Fruit fly (Drosophila melanogaster) whole organism, embryonic: Measurements from ENCODE around the gene CG33278.
"Not testable (repeated sequence)": the region's sequence is repeated elsewhere in the genome, so short reads cannot be mapped to it uniquely, and the experiment has no call there.

Experiments used
- Adf1 ChIP-seq: fragments of 200-800 bp; sonication (Bioruptor generic); IDR thresholded peaks from 2 replicates; pipeline ENCODE4 v1.3.6; 2022; ENCODE audit warnings: missing biosample characterization, missing genetic modification characterization
- CG11504 ChIP-seq: fragments of 200-800 bp; sonication (Bioruptor generic); optimal IDR thresholded peaks from 3 replicates; lab custom pipeline; 2019; ENCODE audit warnings: missing biosample characterization, mild to moderate bottlenecking, missing genetic modification characterization, moderate library complexity
- CG14965 ChIP-seq: fragments of 200-800 bp; sonication (Bioruptor generic); optimal IDR thresholded peaks from 2 replicates; lab custom pipeline; 2016; ENCODE audit warnings: missing biosample characterization, missing genetic modification characterization, borderline replicate concordance
- CG32772 ChIP-seq: fragments of 200-800 bp; sonication (Bioruptor generic); IDR thresholded peaks from 2 replicates; pipeline ENCODE4 v1.3.6; 2022; ENCODE audit warnings: missing biosample characterization, missing genetic modification characterization
- Ets65A ChIP-seq: fragments of 200-800 bp; sonication (Bioruptor generic); peaks from one replicate; lab custom pipeline; 2016; ENCODE audit warnings: missing biosample characterization, missing genetic modification characterization
- eve ChIP-seq, 2 experiments: fragments of >200 bp; optimal IDR thresholded peaks; 2 replicates each; lab custom pipeline; 2017; ENCODE audit warnings: missing biosample characterization in 2 of 2, missing genetic modification characterization in 2 of 2
- sc ChIP-seq, 3 experiments: fragments of >200 bp in 2 of 3; fragments of 200-800 bp in 1 of 3; sonication (Bioruptor generic) in 1 of 3; optimal IDR thresholded peaks; 2 replicates in 2 of 3; 3 replicates in 1 of 3; lab custom pipeline; 2017; ENCODE audit warnings: mild to moderate bottlenecking in 1 of 3, missing biosample characterization in 1 of 3, missing genetic modification characterization in 1 of 3, missing genetic modification reagents in 1 of 3
- vfl ChIP-seq: fragments of 200-800 bp; sonication (Bioruptor generic); optimal IDR thresholded peaks from 2 replicates; lab custom pipeline; 2016; ENCODE audit warnings: missing biosample characterization, missing genetic modification characterization
- zfh2 ChIP-seq: fragments of 200-800 bp; sonication (Bioruptor generic); optimal IDR thresholded peaks from 2 replicates; lab custom pipeline; 2016; ENCODE audit warnings: missing biosample characterization, missing genetic modification characterization

CG33278 gene

DNA sequence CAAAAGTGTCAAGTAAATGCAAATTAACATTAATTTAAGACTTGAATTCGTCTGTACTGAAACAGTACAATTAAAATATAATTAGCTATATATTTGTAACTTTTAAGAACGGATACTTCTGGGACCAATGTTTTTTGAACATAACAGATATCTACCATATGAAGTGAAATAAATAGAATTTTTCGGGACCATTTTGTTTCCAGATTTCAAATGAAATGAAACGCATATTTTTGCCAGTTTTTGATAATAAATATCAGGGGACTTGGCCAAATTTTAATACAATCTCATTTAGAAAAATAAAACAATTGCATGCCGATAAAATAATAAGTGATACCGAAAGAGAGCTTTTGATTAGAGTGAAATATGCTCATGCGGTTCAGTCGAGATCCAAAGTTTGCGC lies 35.0 kb downstream of the CG33278 start, which contains the start of gene mthl6 (continued):
- TF ChIP-seq eve (GFP tag; optimal IDR thresholded peaks at IDR 0.05; lab: Kevin White, UChicago) = no peak

dm6 chr3L:7491564-7491963 lies 40.9 kb downstream of the CG33278 start, which contains the start of gene Cyp316a1:
Cyp316a1 (plus strand) TSS chr3L:7491864.
- TF ChIP-seq vfl (GFP tag; lab: Kevin White, UChicago) = no peak
- TF ChIP-seq CG14965 (GFP tag; lab: Kevin White, UChicago) = no peak
- peak; percentile 6 for TF ChIP-seq CG11504 (tag; lab: Kevin White, UChicago)
- TF ChIP-seq, all 482 proteins: peak for 1

DNA sequence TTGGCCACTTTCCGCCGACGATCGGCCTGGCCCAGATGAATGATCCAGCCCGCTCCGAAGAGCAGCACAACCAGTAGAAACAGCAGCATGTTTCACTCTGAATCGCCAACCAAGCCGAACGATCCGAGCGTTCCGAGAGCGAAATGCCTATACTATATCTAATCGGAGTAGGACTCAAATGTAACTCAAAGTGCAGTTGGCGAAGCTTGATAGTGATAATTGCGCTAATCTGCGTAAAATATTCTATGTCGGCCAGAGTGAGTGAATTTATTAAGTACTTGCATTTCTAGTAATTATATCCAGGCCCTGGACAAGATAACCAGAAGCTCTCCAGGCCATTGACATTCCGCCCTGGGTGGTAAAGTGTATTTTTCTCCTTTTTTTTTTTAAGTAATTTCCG lies 45.4 kb downstream of the CG33278 start, which contains the start of gene Cyp4d8:
Cyp4d8 (minus strand) TSS at position 101 of the 400 bp plus-strand sequence.
- TF ChIP-seq Ets65A (GFP tag; lab: Kevin White, UChicago) (peak; percentile 46), CG32772 (GFP tag; lab: Robert Waterston, UW) (no peak)

DNA sequence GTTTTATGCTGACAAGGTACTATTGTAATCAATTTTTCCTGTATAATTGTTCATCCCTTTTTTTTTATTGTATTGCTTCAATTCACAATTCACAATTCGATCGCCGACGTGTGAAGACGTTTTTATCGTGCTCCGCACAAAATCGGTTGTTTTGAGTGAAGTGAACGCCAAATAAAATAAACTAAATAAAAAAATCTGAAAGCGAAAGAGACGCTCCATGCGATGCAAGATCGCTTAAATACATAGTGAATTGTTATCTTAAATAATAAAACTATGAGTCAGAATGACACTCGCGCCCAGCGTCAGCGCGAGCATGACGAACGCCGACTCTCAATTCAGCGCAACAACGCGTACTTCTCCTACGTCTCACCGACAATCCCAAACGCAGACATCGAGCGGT lies 48.1 kb downstream of the CG33278 start, which contains the start of gene CG8539:
CG8539 (minus strand) TSS at position 101 of the 400 bp plus-strand sequence.
- not testable (repeated sequence) for TF ChIP-seq sc (optimal IDR thresholded peaks at IDR 0.05; lab: Kevin White, UChicago); sc (GFP tag; optimal IDR thresholded peaks at IDR 0.05; lab: Kevin White, UChicago); Adf1 (GFP tag; lab: Robert Waterston, UW); zfh2 (GFP tag; lab: Kevin White, UChicago)
